Worm (Caenorhabditis elegans) whole organism, early embryonic: ENCODE data around the gene T24A6.17.
"Not testable (repeated sequence)": the region's sequence is repeated elsewhere in the genome, so short reads cannot be mapped to it uniquely, and the experiment has no call there.

Source experiments
- B0310.2 ChIP-seq: sonication (generic microtip); optimal IDR thresholded peaks from 2 replicates; lab custom pipeline; 2016; ENCODE audit warnings: mild to moderate bottlenecking, missing genetic modification characterization, missing compliant biosample characterization
- F13C5.2 ChIP-seq: sonication (generic microtip); optimal IDR thresholded peaks from 2 replicates; lab custom pipeline; 2017; ENCODE audit warnings: mild to moderate bottlenecking, missing genetic modification characterization, inconsistent platforms, missing compliant biosample characterization
- aly-1 ChIP-seq: sonication (generic microtip); optimal IDR thresholded peaks from 2 replicates; lab custom pipeline; 2016; ENCODE audit warnings: missing genetic modification characterization, missing compliant biosample characterization
- ama-1 ChIP-seq: fragments of 150-350 bp; optimal IDR thresholded peaks from 2 replicates; lab custom pipeline; 2014
- ceh-13 ChIP-seq: fragments of 200-800 bp; sonication (Bioruptor generic); optimal IDR thresholded peaks from 2 replicates; lab custom pipeline; 2018; ENCODE audit warnings: mild to moderate bottlenecking, missing genetic modification characterization, missing compliant biosample characterization
- ceh-36 ChIP-seq: sonication (generic microtip); optimal IDR thresholded peaks from 2 replicates; lab custom pipeline; 2016; ENCODE audit warnings: missing genetic modification characterization, inconsistent platforms, missing compliant biosample characterization
- ets-7 ChIP-seq: sonication (generic microtip); optimal IDR thresholded peaks from 2 replicates; lab custom pipeline; 2016; ENCODE audit warnings: missing genotype, missing genetic modification characterization, missing compliant biosample characterization
- flt-1 ChIP-seq: fragments of 200-800 bp; sonication (Bioruptor generic); IDR thresholded peaks from 2 replicates; pipeline ENCODE4 v1.3.6; 2022; ENCODE audit warnings: missing genetic modification characterization, missing compliant biosample characterization
- hnd-1 ChIP-seq: sonication (generic microtip); optimal IDR thresholded peaks from 2 replicates; lab custom pipeline; 2016; ENCODE audit warnings: missing genetic modification characterization, missing compliant biosample characterization
- pes-1 ChIP-seq: fragments of 200-800 bp; sonication (Bioruptor generic); IDR thresholded peaks from 2 replicates; pipeline ENCODE4 v1.3.6; 2022; ENCODE audit warnings: missing genetic modification reagents, missing genetic modification characterization, missing compliant biosample characterization
- scrt-1 ChIP-seq: fragments of 200-800 bp; sonication (Bioruptor generic); IDR thresholded peaks from 2 replicates; pipeline ENCODE4 v1.3.6; 2022; ENCODE audit warnings: missing genetic modification characterization, missing compliant biosample characterization
- sea-1 ChIP-seq: fragments of 200-800 bp; sonication (Bioruptor generic); conservative IDR thresholded peaks from 2 replicates; pipeline ENCODE4 v1.3.6; 2022; ENCODE audit warnings: missing genetic modification characterization, missing compliant biosample characterization
- tbx-37 ChIP-seq: fragments of 200-800 bp; sonication (Bioruptor generic); conservative IDR thresholded peaks from 2 replicates; pipeline ENCODE4 v1.3.6; 2022; ENCODE audit warnings: missing genetic modification reagents, missing genetic modification characterization, missing compliant biosample characterization
- tra-4 ChIP-seq: sonication (generic microtip); optimal IDR thresholded peaks from 2 replicates; lab custom pipeline; 2017; ENCODE audit warnings: missing genetic modification characterization, missing compliant biosample characterization

DNA sequence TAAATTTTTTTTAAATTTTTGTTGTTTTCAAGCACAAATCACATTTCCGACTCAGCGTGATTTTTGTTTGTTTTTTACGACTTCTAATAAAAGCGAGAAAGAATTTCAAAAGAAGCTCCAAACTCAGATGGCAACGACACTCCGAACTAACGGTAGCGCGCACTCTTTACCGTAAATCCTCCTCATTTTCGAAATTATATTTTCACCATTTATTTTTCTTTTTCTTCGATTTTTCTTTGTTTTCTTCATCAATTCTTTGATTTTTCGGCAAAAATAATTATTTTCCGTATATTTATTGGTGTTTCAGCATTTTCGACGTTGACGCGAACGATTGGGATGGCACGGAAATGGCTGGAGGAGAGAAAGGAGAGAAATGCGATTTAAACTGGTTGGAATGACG lies 5.5 kb downstream of the T24A6.17 start, which contains the start of gene T24A6.1:
- TF ChIP-seq sea-1 (GFP tag; lab: Robert Waterston, UW); B0310.2 (tag; lab: Kevin White, UChicago); ceh-13 (GFP tag; lab: Kevin White, UChicago); tbx-37 (GFP tag; lab: Robert Waterston, UW); flt-1 (GFP tag; lab: Robert Waterston, UW); tra-4 (tag; lab: Kevin White, UChicago); ama-1 (lab: Kevin White, UChicago); scrt-1 (GFP tag; lab: Robert Waterston, UW); hnd-1 (tag; lab: Kevin White, UChicago); F13C5.2 (tag; lab: Kevin White, UChicago); ets-7 (tag; lab: Kevin White, UChicago); pes-1 (GFP tag; lab: Robert Waterston, UW); ceh-36 (tag; lab: Kevin White, UChicago); aly-1 (tag; lab: Kevin White, UChicago): not testable (repeated sequence)
